Worm (Caenorhabditis elegans) whole organism, young adult: ENCODE data around the gene Y50E8A.5.

Experiments
- B0019.2 ChIP-seq: fragments of 200-800 bp; sonication (Bioruptor generic); conservative IDR thresholded peaks from 2 replicates; pipeline ENCODE4 v1.3.6; 2022; ENCODE audit warnings: missing genetic modification reagents, missing genetic modification characterization, missing compliant biosample characterization
- C06A6.2 ChIP-seq: fragments of 200-800 bp; sonication (Bioruptor generic); conservative IDR thresholded peaks from 2 replicates; pipeline ENCODE4 v1.3.6; 2022; ENCODE audit warnings: missing genetic modification characterization, missing compliant biosample characterization
- C17E4.6 ChIP-seq: fragments of 200-800 bp; sonication (Bioruptor generic); IDR thresholded peaks from 2 replicates; pipeline ENCODE4 v1.3.6; 2022; ENCODE audit warnings: missing genetic modification reagents, missing genetic modification characterization, missing compliant biosample characterization
- F22D6.2 ChIP-seq: sonication (generic microtip); optimal IDR thresholded peaks from 2 replicates; lab custom pipeline; 2016; ENCODE audit warnings: mild to moderate bottlenecking, missing genetic modification characterization, missing compliant biosample characterization
- F23B12.7 ChIP-seq: sonication (generic microtip); optimal IDR thresholded peaks from 2 replicates; lab custom pipeline; 2017; ENCODE audit warnings: missing genetic modification characterization, mild to moderate bottlenecking, missing compliant biosample characterization, antibody characterized with exemption, moderate library complexity; ENCODE audit not compliant: insufficient read depth
- F37B4.10 ChIP-seq: fragments of 200-800 bp; sonication (Bioruptor generic); IDR thresholded peaks from 2 replicates; pipeline ENCODE4 v1.3.6; 2022; ENCODE audit warnings: missing genetic modification characterization, missing compliant biosample characterization
- F39B2.1 ChIP-seq: fragments of 200-800 bp; sonication (Bioruptor generic); IDR thresholded peaks from 2 replicates; pipeline ENCODE4 v1.3.6; 2022; ENCODE audit warnings: missing genetic modification reagents, missing genetic modification characterization, missing compliant biosample characterization
- F49E8.2 ChIP-seq: sonication (generic microtip); optimal IDR thresholded peaks from 3 replicates; lab custom pipeline; 2017; ENCODE audit warnings: missing genetic modification characterization, mild to moderate bottlenecking, missing compliant biosample characterization, antibody characterized with exemption, moderate library complexity; ENCODE audit not compliant: insufficient read depth
- F52B5.7 ChIP-seq: sonication (generic microtip); optimal IDR thresholded peaks from 2 replicates; lab custom pipeline; 2016; ENCODE audit warnings: mild to moderate bottlenecking, missing genetic modification characterization, missing compliant biosample characterization
- F57C9.4 ChIP-seq: sonication (generic microtip); optimal IDR thresholded peaks from 2 replicates; lab custom pipeline; 2017; ENCODE audit warnings: mild to moderate bottlenecking, missing genetic modification characterization, missing compliant biosample characterization
- K12H6.12 ChIP-seq: fragments of 200-800 bp; sonication (Bioruptor generic); optimal IDR thresholded peaks from 2 replicates; lab custom pipeline; 2018; ENCODE audit warnings: mild to moderate bottlenecking, missing genetic modification characterization, missing compliant biosample characterization
- Y67H2A.10 ChIP-seq: fragments of 200-800 bp; sonication (Bioruptor generic); conservative IDR thresholded peaks from 2 replicates; pipeline ENCODE4 v1.3.6; 2022; ENCODE audit warnings: missing genetic modification reagents, missing genetic modification characterization, missing compliant biosample characterization
- Y95B8A.8 ChIP-seq: fragments of 200-800 bp; sonication (Bioruptor generic); IDR thresholded peaks from 2 replicates; pipeline ENCODE4 v1.3.6; 2022; ENCODE audit warnings: missing genetic modification reagents, missing genetic modification characterization, missing compliant biosample characterization
- akir-1 ChIP-seq: fragments of 200-800 bp; sonication (Bioruptor generic); optimal IDR thresholded peaks from 2 replicates; lab custom pipeline; 2018; ENCODE audit warnings: mild to moderate bottlenecking, missing genetic modification characterization, moderate library complexity, missing compliant biosample characterization
- ama-1 ChIP-seq, 3 experiments: fragments of 150-350 bp in 1 of 3; sonication (generic microtip) in 2 of 3; optimal IDR thresholded peaks; 2 replicates each; lab custom pipeline; 2014 to 2018; ENCODE audit warnings: missing biosample characterization in 2 of 3, missing genetic modification characterization in 2 of 3, missing genetic modification reagents in 2 of 3
- aptf-3 ChIP-seq: fragments of 200-800 bp; sonication (Bioruptor generic); IDR thresholded peaks from 2 replicates; pipeline ENCODE4 v1.3.6; 2022; ENCODE audit warnings: missing genetic modification characterization, missing compliant biosample characterization
- atf-7 ChIP-seq: sonication (generic microtip); optimal IDR thresholded peaks from 2 replicates; lab custom pipeline; 2017; ENCODE audit warnings: mild to moderate bottlenecking, missing genetic modification characterization, missing compliant biosample characterization
- athp-1 ChIP-seq: sonication (generic microtip); optimal IDR thresholded peaks from 2 replicates; lab custom pipeline; 2017; ENCODE audit warnings: mild to moderate bottlenecking, missing genetic modification characterization, missing compliant biosample characterization
- attf-3 ChIP-seq: fragments of 200-800 bp; sonication (Bioruptor generic); conservative IDR thresholded peaks from 2 replicates; pipeline ENCODE4 v1.3.6; 2022; ENCODE audit warnings: missing genetic modification reagents, missing genetic modification characterization, missing compliant biosample characterization
- attf-5 ChIP-seq: fragments of 200-800 bp; sonication (Bioruptor generic); optimal IDR thresholded peaks from 2 replicates; lab custom pipeline; 2018; ENCODE audit warnings: mild to moderate bottlenecking, missing genetic modification characterization, missing compliant biosample characterization
- bed-1 ChIP-seq: fragments of 200-800 bp; sonication (Bioruptor generic); IDR thresholded peaks from 2 replicates; pipeline ENCODE4 v1.3.6; 2022; ENCODE audit warnings: missing genetic modification reagents, missing genetic modification characterization, missing compliant biosample characterization
- cebp-2 ChIP-seq: fragments of 200-800 bp; sonication (Bioruptor generic); IDR thresholded peaks from 2 replicates; pipeline ENCODE4 v1.3.6; 2022; ENCODE audit warnings: missing genetic modification characterization, missing compliant biosample characterization
- ceh-100 ChIP-seq: fragments of 200-800 bp; sonication (Bioruptor generic); IDR thresholded peaks from 2 replicates; pipeline ENCODE4 v1.3.6; 2022; ENCODE audit warnings: missing genetic modification reagents, missing genetic modification characterization, missing compliant biosample characterization
- ceh-27 ChIP-seq: fragments of 200-800 bp; sonication (Bioruptor generic); optimal IDR thresholded peaks from 2 replicates; lab custom pipeline; 2018; ENCODE audit warnings: mild to moderate bottlenecking, missing genetic modification characterization, moderate library complexity, missing compliant biosample characterization
- chd-7 ChIP-seq: sonication (generic microtip); optimal IDR thresholded peaks from 2 replicates; lab custom pipeline; 2016; ENCODE audit warnings: mild to moderate bottlenecking, missing genetic modification characterization, moderate library complexity, missing compliant biosample characterization
- dox-1 ChIP-seq: fragments of 200-800 bp; sonication (Bioruptor generic); IDR thresholded peaks from 2 replicates; pipeline ENCODE4 v1.3.6; 2022; ENCODE audit warnings: missing genetic modification reagents, missing genetic modification characterization, missing compliant biosample characterization
- dpl-1 ChIP-seq: fragments of 150-350 bp; optimal IDR thresholded peaks from 2 replicates; lab custom pipeline; 2014; ENCODE audit warnings: missing biosample characterization, missing genetic modification reagents, missing genetic modification characterization
- egl-18 ChIP-seq: fragments of 200-800 bp; sonication (Bioruptor generic); IDR thresholded peaks from 2 replicates; pipeline ENCODE4 v1.3.6; 2022; ENCODE audit warnings: missing genetic modification reagents, missing genetic modification characterization, missing compliant biosample characterization
- egl-44 ChIP-seq: fragments of 200-800 bp; sonication (Bioruptor generic); IDR thresholded peaks from 2 replicates; pipeline ENCODE4 v1.3.6; 2022; ENCODE audit warnings: missing genetic modification reagents, missing genetic modification characterization, missing compliant biosample characterization
- let-607 ChIP-seq, 2 experiments: fragments of 200-800 bp in 1 of 2; sonication (Bioruptor generic) in 1 of 2; sonication (generic microtip) in 1 of 2; optimal IDR thresholded peaks; 2 replicates each; lab custom pipeline; 2016 to 2018; ENCODE audit warnings: mild to moderate bottlenecking in 2 of 2, missing compliant biosample characterization in 2 of 2, missing genetic modification characterization in 2 of 2, moderate library complexity in 2 of 2, missing genotype in 1 of 2
- lin-26 ChIP-seq: fragments of 200-800 bp; sonication (Bioruptor generic); IDR thresholded peaks from 2 replicates; pipeline ENCODE4 v1.3.6; 2022; ENCODE audit warnings: missing genetic modification reagents, missing genetic modification characterization, missing compliant biosample characterization
- lin-40 ChIP-seq: sonication (generic microtip); optimal IDR thresholded peaks from 2 replicates; lab custom pipeline; 2016; ENCODE audit warnings: missing genetic modification characterization, mild to moderate bottlenecking, missing compliant biosample characterization, missing genotype, missing genetic modification reagents
- lin-54 ChIP-seq: fragments of 200-800 bp; sonication (Bioruptor generic); optimal IDR thresholded peaks from 2 replicates; lab custom pipeline; 2018; ENCODE audit warnings: mild to moderate bottlenecking, missing genetic modification characterization, missing compliant biosample characterization
- lir-1 ChIP-seq: fragments of 200-800 bp; sonication (Bioruptor generic); conservative IDR thresholded peaks from 2 replicates; pipeline ENCODE4 v1.3.6; 2022; ENCODE audit warnings: missing genetic modification reagents, missing genetic modification characterization, missing compliant biosample characterization
- lsl-1 ChIP-seq: fragments of 200-800 bp; sonication (Bioruptor generic); optimal IDR thresholded peaks from 2 replicates; lab custom pipeline; 2018; ENCODE audit warnings: mild to moderate bottlenecking, missing genetic modification characterization, moderate library complexity, missing compliant biosample characterization
- madf-8 ChIP-seq: fragments of 200-800 bp; sonication (Bioruptor generic); conservative IDR thresholded peaks from 2 replicates; pipeline ENCODE4 v1.3.6; 2022; ENCODE audit warnings: missing genetic modification reagents, missing genetic modification characterization, missing compliant biosample characterization
- mes-4 ChIP-seq: sonication (generic microtip); optimal IDR thresholded peaks from 2 replicates; lab custom pipeline; 2016; ENCODE audit warnings: missing genotype, missing genetic modification characterization, missing compliant biosample characterization
- nfya-2 ChIP-seq: fragments of 200-800 bp; sonication (Bioruptor generic); IDR thresholded peaks from 2 replicates; pipeline ENCODE4 v1.3.6; 2022; ENCODE audit warnings: missing genetic modification reagents, missing genetic modification characterization, missing compliant biosample characterization
- nhr-179 ChIP-seq: sonication (generic microtip); optimal IDR thresholded peaks from 2 replicates; lab custom pipeline; 2016; ENCODE audit warnings: mild to moderate bottlenecking, missing genetic modification characterization, missing compliant biosample characterization
- pha-4 ChIP-seq: fragments of 150-350 bp; sonication (generic microtip); optimal IDR thresholded peaks from 2 replicates; lab custom pipeline; 2014; ENCODE audit warnings: missing biosample characterization, missing genetic modification reagents, missing genetic modification characterization
- rcor-1 ChIP-seq: fragments of 200-800 bp; sonication (Bioruptor generic); IDR thresholded peaks from 2 replicates; pipeline ENCODE4 v1.3.6; 2022; ENCODE audit warnings: missing genetic modification reagents, missing genetic modification characterization, missing compliant biosample characterization
- rec-8 ChIP-seq, 2 experiments: sonication (generic microtip); optimal IDR thresholded peaks; 2 replicates each; lab custom pipeline; 2016; ENCODE audit warnings: mild to moderate bottlenecking in 2 of 2, missing genetic modification characterization in 2 of 2, missing genetic modification reagents in 2 of 2, missing genotype in 2 of 2, missing biosample characterization in 1 of 2, missing compliant biosample characterization in 1 of 2, moderate library complexity in 1 of 2
- repo-1 ChIP-seq: sonication (generic microtip); optimal IDR thresholded peaks from 2 replicates; lab custom pipeline; 2017; ENCODE audit warnings: mild to moderate bottlenecking, missing genetic modification characterization, missing compliant biosample characterization
- tlf-1 ChIP-seq: fragments of 200-800 bp; sonication (Bioruptor generic); optimal IDR thresholded peaks from 2 replicates; lab custom pipeline; 2018; ENCODE audit warnings: mild to moderate bottlenecking, missing genetic modification characterization, missing compliant biosample characterization
- xnd-1 ChIP-seq: sonication (generic microtip); optimal IDR thresholded peaks from 2 replicates; lab custom pipeline; 2016; ENCODE audit warnings: missing genotype, missing genetic modification reagents, missing genetic modification characterization, missing compliant biosample characterization
- ztf-18 ChIP-seq: sonication (generic microtip); optimal IDR thresholded peaks from 2 replicates; lab custom pipeline; 2016; ENCODE audit warnings: missing genotype, mild to moderate bottlenecking, missing genetic modification characterization, missing compliant biosample characterization
- ztf-3 ChIP-seq: fragments of 200-800 bp; sonication (Bioruptor generic); optimal IDR thresholded peaks from 2 replicates; lab custom pipeline; 2018; ENCODE audit warnings: mild to moderate bottlenecking, missing genetic modification characterization, missing compliant biosample characterization

The Y50E8A.5 gene

DNA sequence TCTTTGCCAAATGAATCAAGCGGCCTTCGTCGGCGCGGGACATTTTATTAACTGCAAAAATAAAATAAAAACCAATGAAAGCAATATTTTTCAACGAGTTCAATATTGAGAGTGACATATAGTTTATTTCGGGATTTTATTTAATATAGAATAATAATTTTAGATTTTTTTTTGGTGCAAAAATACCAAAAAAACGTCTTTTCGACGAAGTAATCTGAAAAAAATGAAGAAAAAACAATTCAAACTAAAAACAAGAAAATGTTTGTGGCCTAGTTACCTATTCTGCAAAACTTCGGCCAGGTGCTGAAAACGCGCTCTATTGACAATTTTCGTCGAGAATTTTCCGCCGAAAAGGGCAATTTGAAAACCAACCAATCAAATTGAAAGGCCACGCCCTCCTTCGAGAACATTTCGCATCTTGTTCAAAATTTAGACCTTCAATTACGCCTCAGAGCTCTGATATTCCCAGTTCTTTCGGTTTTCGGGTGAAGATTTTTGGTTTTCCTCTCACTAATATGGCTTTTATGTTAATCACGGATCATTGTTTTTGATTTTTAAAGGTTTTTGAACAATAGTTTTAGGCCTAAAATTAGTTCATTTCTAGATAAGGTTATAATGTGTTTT, 51.2 kb downstream of the Y50E8A.5 start, which contains the start of gene C47E8.4 (continued):
- TF ChIP-seq egl-44 (peak; percentile 73), ztf-18 (peak; percentile 65), F39B2.1 (GFP tag; lab: Robert Waterston, UW) (peak; percentile 80; the same call in 1 of the 2 replicates), repo-1 (tag; lab: Kevin White, UChicago) (peak; percentile 88), nhr-179 (tag; lab: Kevin White, UChicago) (no peak), ceh-27 (GFP tag; lab: Kevin White, UChicago) (peak; percentile 98), rec-8 (tag; optimal IDR thresholded peaks at IDR 0.05; lab: Kevin White, UChicago) (peak; percentile 63 to 81), C17E4.6 (peak; percentile 89), lir-1 (GFP tag; lab: Robert Waterston, UW) (peak; percentile 95), lin-54 (GFP tag; lab: Kevin White, UChicago) (peak; percentile 98), C06A6.2 (GFP tag; lab: Robert Waterston, UW) (peak; percentile 94), let-607 (tag; optimal IDR thresholded peaks at IDR 0.05; lab: Kevin White, UChicago) (peak; percentile 31 to 92), F49E8.2 (tag; lab: Kevin White, UChicago) (peak; percentile 89), F37B4.10 (GFP tag; lab: Robert Waterston, UW) (0 out of 2 replicates have a peak, but pooled peaks have one; percentile 33), pha-4 (tag; lab: Kevin White, UChicago) (peak; percentile 8), Y67H2A.10 (peak; percentile 93), akir-1 (peak; percentile 84), lin-40 (tag; lab: Kevin White, UChicago) (peak; percentile 98), B0019.2 (peak; percentile 92), attf-3 (GFP tag; lab: Robert Waterston, UW) (peak; percentile 81), madf-8 (GFP tag; lab: Robert Waterston, UW) (peak; percentile 81), egl-18 (peak; percentile 94), ama-1 (optimal IDR thresholded peaks at IDR 0.05; lab: Kevin White, UChicago) (peak; percentile 53), ama-1 (GFP tag; optimal IDR thresholded peaks at IDR 0.05; lab: Kevin White, UChicago) (no peak), F23B12.7 (peak; percentile 60), K12H6.12 (tag; lab: Kevin White, UChicago) (peak; percentile 96), lsl-1 (GFP tag; lab: Kevin White, UChicago) (peak; percentile 76), attf-5 (peak; percentile 94), chd-7 (peak; percentile 94), atf-7 (tag; lab: Kevin White, UChicago) (peak; percentile 94), cebp-2 (GFP tag; lab: Robert Waterston, UW) (peak; percentile 91; the same call in 1 of the 2 replicates), lin-26 (GFP tag; lab: Robert Waterston, UW) (no peak), Y95B8A.8 (peak; percentile 80; the same call in 1 of the 2 replicates), mes-4 (tag; lab: Kevin White, UChicago) (no peak), F57C9.4 (peak; percentile 57), aptf-3 (GFP tag; lab: Robert Waterston, UW) (peak; percentile 75; the same call in 1 of the 2 replicates), rcor-1 (GFP tag; lab: Robert Waterston, UW) (peak; percentile 97), F22D6.2 (peak; percentile 88), ceh-100 (GFP tag; lab: Robert Waterston, UW) (peak; percentile 86), bed-1 (GFP tag; lab: Robert Waterston, UW) (0 out of 2 replicates have a peak, but pooled peaks have one; percentile 43), athp-1 (tag; lab: Kevin White, UChicago) (peak; percentile 96), dpl-1 (GFP tag; lab: Kevin White, UChicago) (peak; percentile 63), xnd-1 (tag; lab: Kevin White, UChicago) (peak; percentile 75), nfya-2 (GFP tag; lab: Robert Waterston, UW) (peak; percentile 99), ztf-3 (peak; percentile 85), F52B5.7 (tag; lab: Kevin White, UChicago) (peak; percentile 88), tlf-1 (GFP tag; lab: Kevin White, UChicago) (peak; percentile 98), dox-1 (GFP tag; lab: Robert Waterston, UW) (peak; percentile 95)
